Fruit fly (Drosophila melanogaster): Measurements from ENCODE around the gene CG12054.

DNA sequence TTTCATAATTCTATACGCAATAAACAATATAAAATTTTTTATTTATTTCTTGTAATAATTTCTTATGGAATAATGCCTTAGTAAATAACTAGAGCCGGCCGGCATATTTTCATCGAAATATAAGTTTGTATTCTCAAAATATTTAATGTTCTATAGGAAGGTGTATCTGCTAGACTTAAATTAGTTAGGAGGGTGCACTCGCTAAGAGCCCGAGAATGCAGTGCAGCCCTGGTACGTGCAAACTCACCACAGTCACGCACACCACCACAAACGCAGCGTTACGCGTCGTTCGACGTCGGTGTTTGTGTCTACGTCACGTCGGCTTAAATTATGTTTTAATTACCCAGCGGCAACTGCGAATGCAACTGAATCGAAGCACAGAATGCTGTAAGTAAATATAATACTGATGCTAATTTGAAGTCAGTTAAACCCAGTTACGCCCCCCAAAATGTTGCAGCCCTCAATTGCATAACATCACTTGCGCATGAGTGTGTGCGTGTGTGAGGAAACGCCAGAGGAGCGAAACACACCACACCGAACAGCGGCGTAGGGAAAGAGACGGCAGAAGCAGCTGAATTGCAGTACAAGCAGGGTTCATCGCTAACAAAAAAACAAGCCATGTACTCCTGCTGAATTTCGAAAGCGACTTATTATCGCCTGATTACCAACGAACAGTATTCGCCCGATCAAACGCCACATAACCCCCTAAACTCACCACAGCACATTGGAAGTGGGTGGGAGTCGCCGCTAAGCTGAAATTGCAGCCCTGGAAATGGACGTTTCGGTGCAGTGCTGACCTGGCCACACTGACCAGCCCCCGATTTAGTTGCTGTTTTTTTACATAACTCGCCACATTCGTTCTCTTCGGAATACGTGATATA lies at the start of gene CG12054:
- TF ChIP-seq Snoo (tag; optimal IDR thresholded peaks at IDR 0.05) (no peak), CG8159 (tag; optimal IDR thresholded peaks at IDR 0.05) (no peak), CG10348 (GFP tag; IDR thresholded peaks at IDR 0.05) (no peak), gl (tag; optimal IDR thresholded peaks at IDR 0.05) (no peak), CG15710 (tag; optimal IDR thresholded peaks at IDR 0.05) (no peak), EcR (GFP tag; optimal IDR thresholded peaks at IDR 0.05) (no peak), D1 (tag; optimal IDR thresholded peaks at IDR 0.05) (no peak), CG4496 (GFP tag; IDR thresholded peaks at IDR 0.05) (no peak)
